Worm (Caenorhabditis elegans) whole organism, L2 larva: Measurements from ENCODE around the gene btb-10.

ENCODE experiments used
- ama-1 ChIP-seq: fragments of 150-350 bp; optimal IDR thresholded peaks from 2 replicates; lab custom pipeline; 2018; ENCODE audit warnings: inconsistent platforms
- lin-13 ChIP-seq: fragments of 150-350 bp; optimal IDR thresholded peaks from 2 replicates; lab custom pipeline; 2014; ENCODE audit warnings: missing biosample characterization, missing genetic modification reagents, missing genetic modification characterization
- lsy-2 ChIP-seq, 2 experiments: fragments of 150-350 bp in 1 of 2; sonication (generic microtip) in 1 of 2; optimal IDR thresholded peaks; 2 replicates each; lab custom pipeline; 2014 to 2017; ENCODE audit warnings: missing biosample characterization in 2 of 2, missing genetic modification characterization in 2 of 2
- mdl-1 ChIP-seq, 2 experiments: fragments of 150-350 bp in 1 of 2; sonication (generic microtip) in 1 of 2; optimal IDR thresholded peaks; 2 replicates each; lab custom pipeline; 2017; ENCODE audit warnings: missing biosample characterization in 2 of 2, missing genetic modification characterization in 2 of 2

DNA sequence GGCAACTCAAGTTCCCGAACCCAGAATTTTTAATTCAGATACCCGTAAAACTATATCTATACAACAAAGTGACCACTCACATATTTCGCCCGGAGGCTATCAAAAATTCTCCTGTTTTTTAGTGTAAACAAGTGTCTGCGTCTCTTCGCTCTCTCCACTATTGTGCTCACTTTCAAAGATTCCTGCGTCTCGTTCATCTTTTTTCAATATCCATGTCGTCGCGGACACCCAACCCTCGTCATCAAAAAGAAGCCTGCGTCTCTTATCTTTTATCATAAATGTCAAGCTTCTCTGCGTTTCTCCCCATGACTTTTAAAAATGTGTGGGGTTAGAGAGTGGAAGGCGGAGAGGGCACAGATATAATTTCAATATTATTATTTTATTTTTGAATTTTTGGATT, 24.3 kb upstream of the btb-10 start:
- TF ChIP-seq lin-13 (GFP tag; lab: Kevin White, UChicago), result peak; percentile 38
- TF ChIP-seq ama-1 (lab: Kevin White, UChicago), result no peak
- TF ChIP-seq lsy-2 (tag; optimal IDR thresholded peaks at IDR 0.05; lab: Kevin White, UChicago), result peak; percentile 30 to 69
- no peak for TF ChIP-seq mdl-1 (tag; optimal IDR thresholded peaks at IDR 0.05; lab: Kevin White, UChicago)
